Worm (Caenorhabditis elegans) whole organism, L4/young adult: ENCODE results near the gene T25F10.1.

ENCODE experiments used
- W03F9.2 ChIP-seq: fragments of 150-350 bp; optimal IDR thresholded peaks from 2 replicates; lab custom pipeline; 2014; ENCODE audit warnings: missing biosample characterization, missing genetic modification characterization
- dao-5 ChIP-seq: sonication (generic microtip); optimal IDR thresholded peaks from 2 replicates; lab custom pipeline; 2016; ENCODE audit warnings: missing genotype, missing genetic modification characterization, moderate library complexity, missing compliant biosample characterization
- him-1 ChIP-seq: sonication (generic microtip); optimal IDR thresholded peaks from 2 replicates; lab custom pipeline; 2016; ENCODE audit warnings: missing genotype, missing genetic modification reagents, missing genetic modification characterization, missing compliant biosample characterization

- no peak for TF ChIP-seq dao-5 (tag; lab: Kevin White, UChicago)
- TF ChIP-seq W03F9.2 (tag; lab: Kevin White, UChicago): no peak
- no peak for TF ChIP-seq him-1 (tag; lab: Kevin White, UChicago)
Measured at ce11 chrV:6817184-6817583, 48.9 kb downstream of the T25F10.1 start, which contains the start of gene dmsr-14.
